Fruit fly (Drosophila melanogaster): Measurements from ENCODE around the gene CG8997.

Gene CG8997

dm6 chr2L:13804561-13805067, 40.5 kb downstream of the CG8997 start:
- TF ChIP-seq cic (GFP tag; optimal IDR thresholded peaks at IDR 0.05) = peak; percentile 3
- no peak for TF ChIP-seq Crg-1 (GFP tag; optimal IDR thresholded peaks at IDR 0.05)
- no peak for TF ChIP-seq CG14711 (tag; optimal IDR thresholded peaks at IDR 0.05)
- no peak for TF ChIP-seq CG12768 (GFP tag; optimal IDR thresholded peaks at IDR 0.05)
- no peak for TF ChIP-seq pad (GFP tag; optimal IDR thresholded peaks at IDR 0.05)
- TF ChIP-seq kay (GFP tag; ENCODE audit: borderline replicate concordance) = no peak

dm6 chr2L:13803805-13804560, 41.1 kb downstream of the CG8997 start:
- no peak for TF ChIP-seq CG11617 (GFP tag; optimal IDR thresholded peaks at IDR 0.05)
- no peak for TF ChIP-seq CG5204 (GFP tag; optimal IDR thresholded peaks at IDR 0.05)
- TF ChIP-seq kay (GFP tag; ENCODE audit: borderline replicate concordance) = peak; percentile 90
- no peak for TF ChIP-seq Clk (GFP tag; optimal IDR thresholded peaks at IDR 0.05)

dm6 chr2L:13803032-13803661, 42.0 kb downstream of the CG8997 start, which contains the start of gene CAH1:
Gene CAH1, plus strand, starts transcription at chr2L:13803626.
- peak; percentile 32 for TF ChIP-seq tj (GFP tag; optimal IDR thresholded peaks at IDR 0.05)
- no peak for TF ChIP-seq kay (GFP tag; ENCODE audit: borderline replicate concordance)
- TF ChIP-seq CG5204 (GFP tag; optimal IDR thresholded peaks at IDR 0.05) = no peak
- TF ChIP-seq Mnt (GFP tag; optimal IDR thresholded peaks at IDR 0.05) = peak; percentile 11
- peak; percentile 70 for TF ChIP-seq CG12768 (GFP tag; optimal IDR thresholded peaks at IDR 0.05)
- TF ChIP-seq toe (GFP tag; optimal IDR thresholded peaks at IDR 0.05) = no peak
- TF ChIP-seq cic (GFP tag; optimal IDR thresholded peaks at IDR 0.05) = peak; percentile 52
- TF ChIP-seq ovo (GFP tag; optimal IDR thresholded peaks at IDR 0.05) = peak; percentile 23
- peak in 1 of 2 experiments; percentile 37 for TF ChIP-seq cnc (optimal IDR thresholded peaks at IDR 0.05)
- peak; percentile 1 for TF ChIP-seq CG33017 (tag; optimal IDR thresholded peaks at IDR 0.05)
- TF ChIP-seq CG14711 (tag; optimal IDR thresholded peaks at IDR 0.05) = no peak

dm6 chr2L:13802075-13802639, 43.0 kb downstream of the CG8997 start:
- peak; percentile 51 for TF ChIP-seq cic (GFP tag; optimal IDR thresholded peaks at IDR 0.05)
- no peak for TF ChIP-seq bab1 (GFP tag; optimal IDR thresholded peaks at IDR 0.05)
- TF ChIP-seq Mnt (GFP tag; optimal IDR thresholded peaks at IDR 0.05) = peak; percentile 35
- TF ChIP-seq CG12768 (GFP tag; optimal IDR thresholded peaks at IDR 0.05) = peak; percentile 58

dm6 chr2L:13801166-13801565, 44.0 kb downstream of the CG8997 start:
- TF ChIP-seq CG7045 (GFP tag; optimal IDR thresholded peaks at IDR 0.05) = peak; percentile 47
- TF ChIP-seq CG12768 (GFP tag; optimal IDR thresholded peaks at IDR 0.05) = peak; percentile 16
- TF ChIP-seq pad (GFP tag; optimal IDR thresholded peaks at IDR 0.05) = no peak
- TF ChIP-seq toe (GFP tag; optimal IDR thresholded peaks at IDR 0.05) = no peak
- TF ChIP-seq CG5204 (GFP tag; optimal IDR thresholded peaks at IDR 0.05) = no peak
- no peak for TF ChIP-seq CG14711 (tag; optimal IDR thresholded peaks at IDR 0.05)
- TF ChIP-seq CG1620 (GFP tag; optimal IDR thresholded peaks at IDR 0.05) = no peak
- TF ChIP-seq CG11617 (GFP tag; optimal IDR thresholded peaks at IDR 0.05) = no peak
- TF ChIP-seq cnc (optimal IDR thresholded peaks at IDR 0.05) = no peak
- TF ChIP-seq tj (GFP tag; optimal IDR thresholded peaks at IDR 0.05) = no peak
- TF ChIP-seq Clk (GFP tag; optimal IDR thresholded peaks at IDR 0.05) = no peak
- no peak for TF ChIP-seq Hr96 (GFP tag; optimal IDR thresholded peaks at IDR 0.05)
- peak; percentile 61 for TF ChIP-seq CG7101 (tag; optimal IDR thresholded peaks at IDR 0.05)
- no peak for TF ChIP-seq ovo (GFP tag; optimal IDR thresholded peaks at IDR 0.05)
- TF ChIP-seq CG33017 (tag; optimal IDR thresholded peaks at IDR 0.05) = peak; percentile 40
- peak; percentile 60 for TF ChIP-seq cic (GFP tag; optimal IDR thresholded peaks at IDR 0.05)
- no peak for TF ChIP-seq kay (GFP tag; ENCODE audit: borderline replicate concordance)
- TF ChIP-seq Crg-1 (GFP tag; optimal IDR thresholded peaks at IDR 0.05) = peak; percentile 12
- no peak for TF ChIP-seq Mnt (GFP tag; optimal IDR thresholded peaks at IDR 0.05)
- TF ChIP-seq bab1 (GFP tag; optimal IDR thresholded peaks at IDR 0.05) = no peak

All from whole organism, adult.